Worm (Caenorhabditis elegans): Measurements from ENCODE around the gene Y116A8C.33.
"Not testable (repeated sequence)": the region's sequence is repeated elsewhere in the genome, so short reads cannot be mapped to it uniquely, and the experiment has no call there.

Y116A8C.33 gene

ce11 chrIV:17131035-17131595, 19.2 kb downstream of the Y116A8C.33 start, which contains the start of the genes Y116A8C.37 and Y116A8C.38:
TSS of gene Y116A8C.37 (minus strand) at chrIV:17131135.
TSS of gene Y116A8C.38 (plus strand) at chrIV:17131545.
- TF ChIP-seq ztf-23 (GFP tag; IDR thresholded peaks at IDR 0.05) (no peak), flt-1 (GFP tag; IDR thresholded peaks at IDR 0.05) (no peak), klf-2 (GFP tag; conservative IDR thresholded peaks at IDR 0.05) (no peak), ztf-29 (GFP tag; IDR thresholded peaks at IDR 0.05) (no peak), cog-1 (tag; optimal IDR thresholded peaks at IDR 0.05) (no peak), ref-1 (GFP tag; conservative IDR thresholded peaks at IDR 0.05) (no peak), med-1 (GFP tag; optimal IDR thresholded peaks at IDR 0.05; ENCODE audit: insufficient read depth) (no peak), tab-1 (GFP tag; IDR thresholded peaks at IDR 0.05) (no peak), T22C8.4 (GFP tag; IDR thresholded peaks at IDR 0.05) (no peak)

- TF ChIP-seq flt-1 (GFP tag; IDR thresholded peaks at IDR 0.05) = no peak
- no peak for TF ChIP-seq tab-1 (GFP tag; IDR thresholded peaks at IDR 0.05)
- TF ChIP-seq ztf-23 (GFP tag; IDR thresholded peaks at IDR 0.05) = no peak
- no peak for TF ChIP-seq klf-2 (GFP tag; conservative IDR thresholded peaks at IDR 0.05)
- TF ChIP-seq ztf-29 (GFP tag; IDR thresholded peaks at IDR 0.05) = no peak
- TF ChIP-seq med-1 (GFP tag; optimal IDR thresholded peaks at IDR 0.05; ENCODE audit: insufficient read depth) = no peak
- TF ChIP-seq T22C8.4 (GFP tag; IDR thresholded peaks at IDR 0.05) = no peak
- TF ChIP-seq ref-1 (GFP tag; conservative IDR thresholded peaks at IDR 0.05) = no peak
- TF ChIP-seq cog-1 (tag; optimal IDR thresholded peaks at IDR 0.05) = no peak
These were observed 38.5 kb downstream of the Y116A8C.33 start for ce11 chrIV:17150418-17150817.

- TF ChIP-seq med-1 (GFP tag; optimal IDR thresholded peaks at IDR 0.05; ENCODE audit: insufficient read depth) = no peak
- TF ChIP-seq flt-1 (GFP tag; IDR thresholded peaks at IDR 0.05) = no peak
- no peak for TF ChIP-seq ref-1 (GFP tag; conservative IDR thresholded peaks at IDR 0.05)
- TF ChIP-seq T22C8.4 (GFP tag; IDR thresholded peaks at IDR 0.05) = no peak
- TF ChIP-seq cog-1 (tag; optimal IDR thresholded peaks at IDR 0.05) = no peak
- no peak for TF ChIP-seq klf-2 (GFP tag; conservative IDR thresholded peaks at IDR 0.05)
- TF ChIP-seq ztf-29 (GFP tag; IDR thresholded peaks at IDR 0.05) = no peak
These were observed 39.0 kb downstream of the Y116A8C.33 start, which contains the start of gene Y116A8C.40 for ce11 chrIV:17150871-17151270. TSS of gene Y116A8C.40 (minus strand) at chrIV:17150971.

ce11 chrIV:17153002-17153401, 41.1 kb downstream of the Y116A8C.33 start:
- TF ChIP-seq klf-2 (GFP tag; conservative IDR thresholded peaks at IDR 0.05) (no peak), cog-1 (tag; optimal IDR thresholded peaks at IDR 0.05) (no peak), ref-1 (GFP tag; conservative IDR thresholded peaks at IDR 0.05) (no peak)

- TF ChIP-seq flt-1 (GFP tag; IDR thresholded peaks at IDR 0.05) = peak; percentile 83; the same call in 1 of the 2 replicates
These were observed 43.7 kb downstream of the Y116A8C.33 start for ce11 chrIV:17155625-17156024.

- TF ChIP-seq ref-1 (GFP tag; conservative IDR thresholded peaks at IDR 0.05) (no peak), cog-1 (tag; optimal IDR thresholded peaks at IDR 0.05) (no peak), med-1 (GFP tag; optimal IDR thresholded peaks at IDR 0.05; ENCODE audit: insufficient read depth) (no peak), flt-1 (GFP tag; IDR thresholded peaks at IDR 0.05) (no peak), T22C8.4 (GFP tag; IDR thresholded peaks at IDR 0.05) (no peak), klf-2 (GFP tag; conservative IDR thresholded peaks at IDR 0.05) (no peak), ztf-29 (GFP tag; IDR thresholded peaks at IDR 0.05) (no peak), ztf-23 (GFP tag; IDR thresholded peaks at IDR 0.05) (no peak), tab-1 (GFP tag; IDR thresholded peaks at IDR 0.05) (no peak)
These were observed 50.6 kb downstream of the Y116A8C.33 start, which contains the start of gene skr-13 for ce11 chrIV:17162515-17162914. TSS of gene skr-13 (minus strand) at chrIV:17162615.

ce11 chrIV:17163273-17163672, 51.4 kb downstream of the Y116A8C.33 start, which contains the start of gene skr-9:
TSS of gene skr-9 (plus strand) at chrIV:17163573.
- TF ChIP-seq tab-1 (GFP tag; IDR thresholded peaks at IDR 0.05); klf-2 (GFP tag; conservative IDR thresholded peaks at IDR 0.05); ref-1 (GFP tag; conservative IDR thresholded peaks at IDR 0.05): not testable (repeated sequence)

Data from whole organism, midembryonic.